Fruit fly (Drosophila melanogaster): ENCODE results near the gene CG6026.

CG6026 gene

DNA sequence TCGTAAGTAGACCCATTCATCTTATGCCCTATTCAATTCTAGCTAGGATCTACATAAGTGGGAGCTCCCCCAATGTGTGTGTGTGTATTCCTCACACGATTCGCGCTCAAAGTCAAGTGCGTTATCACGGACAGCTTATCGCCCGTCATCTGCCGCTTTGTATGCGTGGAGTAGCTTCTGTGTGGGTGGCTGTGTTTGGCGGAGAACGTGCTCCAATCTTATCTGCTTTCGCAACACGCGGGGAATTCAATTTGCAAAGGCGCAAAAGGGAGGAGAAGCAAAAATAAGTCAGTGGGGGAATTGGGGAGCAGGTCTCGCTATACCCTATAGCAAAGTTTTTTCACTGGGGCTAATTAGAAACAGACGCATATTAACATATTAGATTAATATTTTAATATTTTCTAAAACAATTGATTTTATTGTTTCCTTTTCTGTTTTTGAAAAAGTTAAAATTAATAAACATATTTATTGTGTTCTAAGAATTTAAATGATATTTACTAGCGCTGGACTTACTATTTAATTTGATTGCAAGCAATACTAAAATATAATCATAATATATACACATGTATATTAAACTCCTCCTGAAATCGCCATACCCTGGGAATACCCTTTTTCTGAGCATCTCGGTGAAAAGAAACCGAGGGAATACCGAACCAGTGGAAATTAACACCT is 48.1 kb upstream of the CG6026 start (continued):
- no peak for TF ChIP-seq NFAT (GFP tag; IDR thresholded peaks at IDR 0.05)
- TF ChIP-seq lov (optimal IDR thresholded peaks at IDR 0.05): no peak
- TF ChIP-seq lov (GFP tag; IDR thresholded peaks at IDR 0.05): no peak
- no peak for TF ChIP-seq CG32772 (GFP tag; IDR thresholded peaks at IDR 0.05)
- TF ChIP-seq Ssrp (tag; optimal IDR thresholded peaks at IDR 0.05): no peak
- no peak for TF ChIP-seq Sin3A (optimal IDR thresholded peaks at IDR 0.05)
- peak; percentile 78 for TF ChIP-seq CG2678 (tag; optimal IDR thresholded peaks at IDR 0.05)
- no peak for TF ChIP-seq CG18764 (GFP tag; optimal IDR thresholded peaks at IDR 0.05)
- no peak for TF ChIP-seq esg (GFP tag; conservative IDR thresholded peaks at IDR 0.05)
- TF ChIP-seq CG4404 (GFP tag; IDR thresholded peaks at IDR 0.05): no peak
- TF ChIP-seq CG1529 (GFP tag; optimal IDR thresholded peaks at IDR 0.05): no peak
- TF ChIP-seq odd (GFP tag; optimal IDR thresholded peaks at IDR 0.05): no peak
- no peak for TF ChIP-seq Ada2b (GFP tag; IDR thresholded peaks at IDR 0.05)
- TF ChIP-seq Nf-YB (GFP tag; optimal IDR thresholded peaks at IDR 0.05): no peak
- no peak for TF ChIP-seq E2f2 (GFP tag; IDR thresholded peaks at IDR 0.05)
- TF ChIP-seq so (GFP tag; IDR thresholded peaks at IDR 0.05): no peak
- no peak for TF ChIP-seq ATbp (GFP tag; optimal IDR thresholded peaks at IDR 0.05)
- TF ChIP-seq wor (GFP tag; IDR thresholded peaks at IDR 0.05): no peak
- no peak for TF ChIP-seq disco-r (GFP tag; optimal IDR thresholded peaks at IDR 0.05)
- TF ChIP-seq NC2β (GFP tag; optimal IDR thresholded peaks at IDR 0.05): no peak
- no peak for TF ChIP-seq gcm (GFP tag; optimal IDR thresholded peaks at IDR 0.05)
- TF ChIP-seq dan (GFP tag; IDR thresholded peaks at IDR 0.05): no peak
- no peak for TF ChIP-seq Antp (GFP tag; optimal IDR thresholded peaks at IDR 0.05)
- TF ChIP-seq CG13775 (GFP tag; optimal IDR thresholded peaks at IDR 0.05): peak; percentile 34
- TF ChIP-seq prd (optimal IDR thresholded peaks at IDR 0.05): no peak
- TF ChIP-seq prd (GFP tag; IDR thresholded peaks at IDR 0.05): peak; percentile 37; the same call in 1 of the 3 replicates
- TF ChIP-seq CG12299 (tag; optimal IDR thresholded peaks at IDR 0.05): no peak
- TF ChIP-seq CG12942 (GFP tag; optimal IDR thresholded peaks at IDR 0.05): no peak
- no peak for TF ChIP-seq kay (GFP tag; optimal IDR thresholded peaks at IDR 0.05)
- TF ChIP-seq sens-2 (GFP tag; IDR thresholded peaks at IDR 0.05): no peak
- no peak for TF ChIP-seq CG8359 (GFP tag; optimal IDR thresholded peaks at IDR 0.05; ENCODE audit: borderline replicate concordance)
- peak; percentile 17; the same call in 1 of the 2 replicates for TF ChIP-seq wdn (GFP tag; IDR thresholded peaks at IDR 0.05)
- peak; percentile 68 for TF ChIP-seq CG7556 (GFP tag; optimal IDR thresholded peaks at IDR 0.05)
- TF ChIP-seq Asciz (GFP tag; optimal IDR thresholded peaks at IDR 0.05): no peak
- TF ChIP-seq rib (GFP tag; IDR thresholded peaks at IDR 0.05): peak; percentile 78
- peak; percentile 12 for TF ChIP-seq scrt (GFP tag; optimal IDR thresholded peaks at IDR 0.05)
- no peak for TF ChIP-seq sens (GFP tag)
- no peak for TF ChIP-seq Mad (GFP tag; optimal IDR thresholded peaks at IDR 0.05)
- TF ChIP-seq CG7745 (tag; optimal IDR thresholded peaks at IDR 0.05): no peak
- TF ChIP-seq z (GFP tag; IDR thresholded peaks at IDR 0.05): no peak
- peak; percentile 7 for TF ChIP-seq CG1602 (GFP tag; optimal IDR thresholded peaks at IDR 0.05)
- peak; percentile 8 for TF ChIP-seq CG2712 (tag; optimal IDR thresholded peaks at IDR 0.05)
- TF ChIP-seq tup (GFP tag; optimal IDR thresholded peaks at IDR 0.05): no peak
- TF ChIP-seq Optix (GFP tag; IDR thresholded peaks at IDR 0.05): no peak
- TF ChIP-seq pb (GFP tag; optimal IDR thresholded peaks at IDR 0.05): no peak
- TF ChIP-seq vnd (GFP tag; IDR thresholded peaks at IDR 0.05; ENCODE audit: partially characterized antibody): 0 out of 3 replicates have a peak, but pooled peaks have one; percentile 31
- TF ChIP-seq NfI (GFP tag; optimal IDR thresholded peaks at IDR 0.05): no peak
- no peak for TF ChIP-seq Bteb2 (GFP tag; optimal IDR thresholded peaks at IDR 0.05)
- no peak for TF ChIP-seq Dip2 (GFP tag; IDR thresholded peaks at IDR 0.05)
- TF ChIP-seq CG2202 (tag; optimal IDR thresholded peaks at IDR 0.05): no peak
- TF ChIP-seq zen2 (GFP tag; IDR thresholded peaks at IDR 0.05; ENCODE audit: partially characterized antibody): no peak
- no peak for TF ChIP-seq TFAM (GFP tag; optimal IDR thresholded peaks at IDR 0.05)
